Fruit fly (Drosophila melanogaster): ENCODE measurements around the gene yellow-k.

Gene yellow-k

dm6 chr3L:15519920-15520319, 500 bp upstream of the yellow-k start:
- TF ChIP-seq CG17801 (GFP tag; optimal IDR thresholded peaks at IDR 0.05; ENCODE audit: partially characterized antibody): no peak

dm6 chr3L:15523806-15524346, 3.5 kb downstream of the yellow-k start, which contains the start of gene CG7945:
TSS of gene CG7945 (minus strand) at chr3L:15524137.
- peak; percentile 16 for TF ChIP-seq CG17801 (GFP tag; optimal IDR thresholded peaks at IDR 0.05; ENCODE audit: partially characterized antibody)

- no peak for TF ChIP-seq CG17801 (GFP tag; optimal IDR thresholded peaks at IDR 0.05; ENCODE audit: partially characterized antibody)
Measured at dm6 chr3L:15525153-15525552, 4.7 kb downstream of the yellow-k start, which contains the start of gene CG33986. TSS of gene CG33986 (minus strand) at chr3L:15525253.

- no peak for TF ChIP-seq CG17801 (GFP tag; optimal IDR thresholded peaks at IDR 0.05; ENCODE audit: partially characterized antibody)
Measured at dm6 chr3L:15526712-15527111, 6.3 kb downstream of the yellow-k start, which contains the start of gene CG33985. TSS of gene CG33985 (minus strand) at chr3L:15526812.

- no peak for TF ChIP-seq CG17801 (GFP tag; optimal IDR thresholded peaks at IDR 0.05; ENCODE audit: partially characterized antibody)
Measured at dm6 chr3L:15527416-15527815, 7.0 kb downstream of the yellow-k start, which contains the start of gene CG42729. TSS of gene CG42729 (minus strand) at chr3L:15527516.

dm6 chr3L:15528096-15528495, 7.7 kb downstream of the yellow-k start, which contains the start of gene CG42728:
TSS of gene CG42728 (minus strand) at chr3L:15528196.
- TF ChIP-seq CG17801 (GFP tag; optimal IDR thresholded peaks at IDR 0.05; ENCODE audit: partially characterized antibody): no peak

dm6 chr3L:15529143-15529542, 8.7 kb downstream of the yellow-k start, which contains the start of gene obst-H:
TSS of gene obst-H (minus strand) at chr3L:15529243.
- no peak for TF ChIP-seq CG17801 (GFP tag; optimal IDR thresholded peaks at IDR 0.05; ENCODE audit: partially characterized antibody)

- TF ChIP-seq CG17801 (GFP tag; optimal IDR thresholded peaks at IDR 0.05; ENCODE audit: partially characterized antibody): no peak
Measured at dm6 chr3L:15530071-15530470, 9.7 kb downstream of the yellow-k start.

dm6 chr3L:15530638-15531225, 10.3 kb downstream of the yellow-k start:
- TF ChIP-seq CG17801 (GFP tag; optimal IDR thresholded peaks at IDR 0.05; ENCODE audit: partially characterized antibody): no peak

dm6 chr3L:15531423-15532325, 11.3 kb downstream of the yellow-k start, which contains the start of gene CG43248:
TSS of gene CG43248 (minus strand) at chr3L:15531473.
- no peak for TF ChIP-seq CG17801 (GFP tag; optimal IDR thresholded peaks at IDR 0.05; ENCODE audit: partially characterized antibody)

- no peak for TF ChIP-seq CG17801 (GFP tag; optimal IDR thresholded peaks at IDR 0.05; ENCODE audit: partially characterized antibody)
Measured at dm6 chr3L:15532368-15533030, 12.1 kb downstream of the yellow-k start.

dm6 chr3L:15533402-15534129, 13.1 kb downstream of the yellow-k start:
- TF ChIP-seq CG17801 (GFP tag; optimal IDR thresholded peaks at IDR 0.05; ENCODE audit: partially characterized antibody): no peak

- TF ChIP-seq CG17801 (GFP tag; optimal IDR thresholded peaks at IDR 0.05; ENCODE audit: partially characterized antibody): no peak
Measured at dm6 chr3L:15534274-15535227, 14.1 kb downstream of the yellow-k start.
